Worm (Caenorhabditis elegans) whole organism, L1 larva: ENCODE data around the gene irk-1.

Experiments used
- fkh-10 ChIP-seq: sonication (generic microtip); optimal IDR thresholded peaks from 2 replicates; lab custom pipeline; 2017; ENCODE audit warnings: missing biosample characterization, missing genetic modification reagents, missing genetic modification characterization
- nhr-237 ChIP-seq: fragments of 150-350 bp; optimal IDR thresholded peaks from 2 replicates; lab custom pipeline; 2014; ENCODE audit warnings: missing biosample characterization, missing genetic modification characterization
- sptf-1 ChIP-seq: fragments of 150-350 bp; optimal IDR thresholded peaks from 2 replicates; lab custom pipeline; 2014; ENCODE audit warnings: missing biosample characterization, missing genetic modification characterization
- zag-1 ChIP-seq: fragments of 150-350 bp; optimal IDR thresholded peaks from 2 replicates; lab custom pipeline; 2014; ENCODE audit warnings: missing biosample characterization, missing genetic modification characterization

DNA sequence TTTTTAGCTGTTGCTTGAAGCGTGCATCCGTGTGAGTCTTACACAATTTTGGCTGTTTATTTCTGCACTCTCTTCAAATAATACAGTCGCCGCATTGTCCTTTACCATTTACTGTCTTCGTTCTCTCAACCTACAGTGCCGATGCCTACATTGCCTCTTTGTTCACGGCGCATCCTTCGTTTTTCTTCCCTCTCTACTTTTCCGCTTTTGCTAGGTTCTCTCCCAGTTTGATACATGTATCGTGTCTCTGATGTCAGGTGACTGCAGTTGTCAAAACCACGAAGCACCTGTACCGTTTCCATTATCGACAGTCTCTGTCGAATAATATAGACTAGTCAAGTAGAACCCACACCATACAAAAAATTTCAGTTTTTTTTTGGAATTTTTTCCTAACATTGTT is 30.7 kb upstream of the irk-1 start:
- TF ChIP-seq zag-1 = no peak
- TF ChIP-seq sptf-1 (tag; lab: Kevin White, UChicago) = no peak
- no peak for TF ChIP-seq fkh-10 (GFP tag; lab: Kevin White, UChicago)
- TF ChIP-seq nhr-237 = no peak
